Worm (Caenorhabditis elegans) whole organism, L2 larva: ENCODE data around the gene nspc-17.

Experiments
- C34F6.9 ChIP-seq: fragments of 150-350 bp; optimal IDR thresholded peaks from 2 replicates; lab custom pipeline; 2014; ENCODE audit warnings: missing biosample characterization, missing genetic modification characterization
- F13H6.1 ChIP-seq: sonication (generic microtip); optimal IDR thresholded peaks from 2 replicates; lab custom pipeline; 2016; ENCODE audit warnings: missing genetic modification characterization, missing compliant biosample characterization
- R02D3.7 ChIP-seq: fragments of 150-350 bp; optimal IDR thresholded peaks from 2 replicates; lab custom pipeline; 2014; ENCODE audit warnings: missing biosample characterization, missing genetic modification characterization
- ZK546.5 ChIP-seq: sonication (generic microtip); optimal IDR thresholded peaks from 2 replicates; lab custom pipeline; 2017; ENCODE audit warnings: missing biosample characterization, missing genetic modification characterization
- alr-1 ChIP-seq: fragments of 150-350 bp; optimal IDR thresholded peaks from 2 replicates; lab custom pipeline; 2014; ENCODE audit warnings: missing biosample characterization, missing genetic modification characterization
- aly-2 ChIP-seq: fragments of 150-350 bp; optimal IDR thresholded peaks from 2 replicates; lab custom pipeline; 2014; ENCODE audit warnings: missing biosample characterization, missing genetic modification characterization
- ama-1 ChIP-seq: fragments of 150-350 bp; optimal IDR thresholded peaks from 2 replicates; lab custom pipeline; 2018; ENCODE audit warnings: inconsistent platforms
- blmp-1 ChIP-seq: sonication (generic microtip); optimal IDR thresholded peaks from 2 replicates; lab custom pipeline; 2017; ENCODE audit warnings: missing genetic modification characterization, mild to moderate bottlenecking, missing compliant biosample characterization, antibody characterized with exemption, moderate library complexity; ENCODE audit not compliant: insufficient read depth
- ceh-16 ChIP-seq: fragments of 150-350 bp; optimal IDR thresholded peaks from 2 replicates; lab custom pipeline; 2014; ENCODE audit warnings: missing biosample characterization, missing genetic modification characterization
- ceh-82 ChIP-seq: fragments of 150-350 bp; optimal IDR thresholded peaks from 2 replicates; lab custom pipeline; 2014; ENCODE audit warnings: missing biosample characterization, missing genetic modification characterization
- crh-2 ChIP-seq: sonication (generic microtip); optimal IDR thresholded peaks from 2 replicates; lab custom pipeline; 2017; ENCODE audit warnings: missing biosample characterization, missing genetic modification characterization
- egl-27 ChIP-seq: sonication (generic microtip); optimal IDR thresholded peaks from 3 replicates; lab custom pipeline; 2017; ENCODE audit warnings: missing biosample characterization, missing genetic modification reagents, missing genetic modification characterization
- elt-3 ChIP-seq: sonication (generic microtip); optimal IDR thresholded peaks from 2 replicates; lab custom pipeline; 2017; ENCODE audit warnings: missing biosample characterization, missing genetic modification characterization
- gmeb-1 ChIP-seq: fragments of 150-350 bp; optimal IDR thresholded peaks from 2 replicates; lab custom pipeline; 2014; ENCODE audit warnings: missing biosample characterization, missing genetic modification characterization
- lin-13 ChIP-seq: fragments of 150-350 bp; optimal IDR thresholded peaks from 2 replicates; lab custom pipeline; 2014; ENCODE audit warnings: missing biosample characterization, missing genetic modification reagents, missing genetic modification characterization
- lin-39 ChIP-seq: fragments of 150-350 bp; optimal IDR thresholded peaks from 2 replicates; lab custom pipeline; 2014; ENCODE audit warnings: missing biosample characterization, missing genetic modification reagents, missing genetic modification characterization
- lsy-2 ChIP-seq, 2 experiments: fragments of 150-350 bp in 1 of 2; sonication (generic microtip) in 1 of 2; optimal IDR thresholded peaks; 2 replicates each; lab custom pipeline; 2014 to 2017; ENCODE audit warnings: missing biosample characterization in 2 of 2, missing genetic modification characterization in 2 of 2
- nhr-10 ChIP-seq: sonication (generic microtip); optimal IDR thresholded peaks from 2 replicates; lab custom pipeline; 2017; ENCODE audit warnings: missing biosample characterization, missing genetic modification characterization
- nhr-11 ChIP-seq: fragments of 150-350 bp; optimal IDR thresholded peaks from 2 replicates; lab custom pipeline; 2014; ENCODE audit warnings: missing biosample characterization, missing genetic modification characterization
- nhr-12 ChIP-seq: fragments of 150-350 bp; optimal IDR thresholded peaks from 2 replicates; lab custom pipeline; 2014; ENCODE audit warnings: missing biosample characterization, missing genetic modification characterization
- nhr-23 ChIP-seq: fragments of 150-350 bp; optimal IDR thresholded peaks from 2 replicates; lab custom pipeline; 2014; ENCODE audit warnings: missing biosample characterization, missing genetic modification reagents, missing genetic modification characterization
- nhr-6 ChIP-seq: fragments of 150-350 bp; optimal IDR thresholded peaks from 2 replicates; lab custom pipeline; 2014; ENCODE audit warnings: missing biosample characterization, missing genetic modification characterization
- nhr-77 ChIP-seq: fragments of 150-350 bp; optimal IDR thresholded peaks from 2 replicates; lab custom pipeline; 2014; ENCODE audit warnings: missing biosample characterization, missing genetic modification characterization
- peb-1 ChIP-seq: fragments of 150-350 bp; optimal IDR thresholded peaks from 2 replicates; lab custom pipeline; 2014; ENCODE audit warnings: missing biosample characterization, missing genetic modification characterization
- sem-4 ChIP-seq: fragments of 150-350 bp; optimal IDR thresholded peaks from 2 replicates; lab custom pipeline; 2014; ENCODE audit warnings: missing biosample characterization, missing genetic modification reagents, missing genetic modification characterization
- sma-3 ChIP-seq: sonication (generic microtip); optimal IDR thresholded peaks from 2 replicates; lab custom pipeline; 2016; ENCODE audit warnings: missing genetic modification reagents, missing genetic modification characterization, missing compliant biosample characterization
- sma-9 ChIP-seq, 2 experiments: fragments of 150-350 bp in 1 of 2; sonication (generic microtip) in 1 of 2; optimal IDR thresholded peaks; 2 replicates each; lab custom pipeline; 2014 to 2016; ENCODE audit warnings: missing genetic modification characterization in 2 of 2, mild to moderate bottlenecking in 1 of 2, missing biosample characterization in 1 of 2, missing compliant biosample characterization in 1 of 2, missing genetic modification reagents in 1 of 2, moderate library complexity in 1 of 2
- snpc-4 ChIP-seq: fragments of 150-350 bp; optimal IDR thresholded peaks from 2 replicates; lab custom pipeline; 2014; ENCODE audit warnings: missing biosample characterization, missing genetic modification characterization
- unc-55 ChIP-seq: fragments of 150-350 bp; sonication (generic microtip); optimal IDR thresholded peaks from 3 replicates; lab custom pipeline; 2014; ENCODE audit warnings: missing biosample characterization, missing genetic modification reagents, missing genetic modification characterization
- unc-62 ChIP-seq: fragments of 150-350 bp; optimal IDR thresholded peaks from 2 replicates; lab custom pipeline; 2014; ENCODE audit warnings: missing biosample characterization, missing genetic modification reagents, missing genetic modification characterization
- ztf-1 ChIP-seq: fragments of 200-800 bp; sonication (Bioruptor generic); conservative IDR thresholded peaks from 2 replicates; pipeline ENCODE4 v1.3.6; 2022; ENCODE audit warnings: missing genetic modification characterization, missing compliant biosample characterization
- ztf-11 ChIP-seq: sonication (generic microtip); optimal IDR thresholded peaks from 2 replicates; lab custom pipeline; 2017; ENCODE audit warnings: missing biosample characterization, missing genetic modification characterization
- ztf-4 ChIP-seq: fragments of 150-350 bp; optimal IDR thresholded peaks from 2 replicates; lab custom pipeline; 2014; ENCODE audit warnings: missing biosample characterization, missing genetic modification characterization

nspc-17 gene

DNA sequence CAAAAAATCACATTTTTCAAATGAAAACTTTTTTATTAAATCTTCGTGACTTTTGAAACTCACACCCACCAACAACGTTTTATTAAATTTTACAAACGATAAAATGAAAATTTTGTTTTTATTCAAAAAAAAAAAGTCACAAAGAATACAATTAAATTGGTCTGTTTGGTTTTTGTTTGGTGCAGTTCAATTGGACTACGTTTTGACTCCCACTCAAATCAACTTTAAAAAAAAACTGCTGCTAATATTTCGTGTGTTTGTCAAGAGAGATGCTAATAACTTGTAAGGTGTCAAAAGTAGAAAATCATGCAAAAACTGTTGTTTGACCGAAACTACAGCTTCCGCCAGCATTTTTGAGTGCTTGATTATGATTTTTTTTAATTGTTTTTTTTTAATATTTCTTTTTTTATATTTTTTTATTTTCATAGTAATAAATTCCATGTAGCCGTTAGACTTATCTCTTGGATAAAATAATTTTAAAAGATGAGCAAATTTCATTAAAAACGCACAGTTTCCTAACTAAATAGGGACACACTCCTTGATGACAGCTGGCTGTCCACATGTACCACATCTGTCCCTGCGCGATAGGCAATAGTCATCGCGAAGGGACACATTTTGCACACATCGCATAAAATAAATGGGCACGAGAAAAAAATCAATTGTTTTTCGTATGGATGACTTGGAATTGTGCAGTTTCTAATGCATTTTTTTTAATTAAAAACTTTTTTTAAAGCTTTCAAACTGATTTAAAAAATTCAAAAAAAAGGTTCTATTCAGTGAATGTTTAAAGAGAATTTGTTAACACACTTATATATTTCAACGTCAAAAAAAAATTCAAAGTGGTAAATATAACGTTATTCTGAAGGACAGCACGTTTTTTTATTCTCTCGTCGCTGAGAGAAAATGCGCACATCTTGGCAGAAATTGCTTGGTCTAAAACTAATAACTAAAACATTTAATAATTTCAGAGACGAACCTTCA is 634 bp upstream of the nspc-17 start (continued):
- peak; percentile 100 for TF ChIP-seq crh-2 (tag; lab: Kevin White, UChicago)
- peak; percentile 99 for TF ChIP-seq C34F6.9 (tag; lab: Kevin White, UChicago)
- peak; percentile 99 for TF ChIP-seq nhr-6 (tag; lab: Kevin White, UChicago)
- TF ChIP-seq sma-3 = peak; percentile 99
- peak; percentile 91 for TF ChIP-seq elt-3 (tag; lab: Kevin White, UChicago)
- peak; percentile 99 for TF ChIP-seq sem-4 (tag; lab: Kevin White, UChicago)
- peak; percentile 98 for TF ChIP-seq nhr-10 (tag; lab: Kevin White, UChicago)
- peak; percentile 97 for TF ChIP-seq lin-39
- peak; percentile 99 for TF ChIP-seq F13H6.1 (tag; lab: Kevin White, UChicago)
- peak; percentile 99 for TF ChIP-seq ztf-4 (tag; lab: Kevin White, UChicago)
- TF ChIP-seq blmp-1 (tag; lab: Kevin White, UChicago) = peak; percentile 87
- TF ChIP-seq alr-1 (tag; lab: Kevin White, UChicago) = no peak
- TF ChIP-seq lin-13 (GFP tag; lab: Kevin White, UChicago) = peak; percentile 99
- TF ChIP-seq nhr-11 (tag; lab: Kevin White, UChicago) = peak; percentile 81
- TF ChIP-seq sma-9 (GFP tag; optimal IDR thresholded peaks at IDR 0.05; lab: Kevin White, UChicago) = peak; percentile 99
- TF ChIP-seq sma-9 (tag; optimal IDR thresholded peaks at IDR 0.05; lab: Kevin White, UChicago) = no peak
- no peak for TF ChIP-seq peb-1
- peak; percentile 69 for TF ChIP-seq ama-1 (lab: Kevin White, UChicago)
- peak; percentile 99 for TF ChIP-seq unc-55 (GFP tag; lab: Kevin White, UChicago)
- TF ChIP-seq ceh-82 = peak; percentile 100
- peak; percentile 99 for TF ChIP-seq unc-62
- peak; percentile 97 for TF ChIP-seq aly-2 (tag; lab: Kevin White, UChicago)
- peak; percentile 82 for TF ChIP-seq ztf-11 (tag; lab: Kevin White, UChicago)
- TF ChIP-seq snpc-4 = peak; percentile 92
- TF ChIP-seq nhr-77 (tag; lab: Kevin White, UChicago) = peak; percentile 99
- TF ChIP-seq nhr-23 = no peak
- peak; percentile 88 for TF ChIP-seq ZK546.5 (tag; lab: Kevin White, UChicago)

DNA sequence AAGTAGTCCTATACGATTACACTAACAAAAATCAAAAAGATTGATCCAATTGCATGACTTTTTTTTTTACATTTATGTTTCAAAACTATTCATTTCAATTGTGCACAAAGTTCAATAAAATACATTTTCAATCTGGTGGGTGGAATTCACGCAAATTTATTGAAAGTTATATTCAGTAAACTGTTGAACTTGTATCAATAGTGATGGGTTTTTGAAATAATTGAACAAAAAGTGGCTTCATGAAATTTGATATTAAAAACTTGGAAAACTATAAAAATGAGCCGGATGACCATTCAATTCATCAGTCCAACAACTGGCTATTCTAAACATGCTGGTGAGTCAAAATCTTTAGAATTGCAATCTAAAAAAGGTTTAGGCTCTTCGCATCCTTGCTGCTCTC is 1.7 kb downstream of the nspc-17 start, which contains the start of gene nspc-16:
nspc-16 (plus strand) TSS at position 301 of the 400 bp plus-strand sequence.
- no peak for TF ChIP-seq ztf-1 (GFP tag; lab: Robert Waterston, UW)
- TF ChIP-seq nhr-10 (tag; lab: Kevin White, UChicago) = no peak

ce11 chrX:14520463-14520862 is 4.5 kb downstream of the nspc-17 start, which contains the start of gene D1025.1:
Gene D1025.1 (plus strand): TSS chrX:14520763.
- no peak for TF ChIP-seq peb-1
- TF ChIP-seq ceh-82 = no peak
- no peak for TF ChIP-seq unc-55 (GFP tag; lab: Kevin White, UChicago)
- TF ChIP-seq alr-1 (tag; lab: Kevin White, UChicago) = no peak
- no peak for TF ChIP-seq F13H6.1 (tag; lab: Kevin White, UChicago)
- TF ChIP-seq gmeb-1 = no peak
- no peak for TF ChIP-seq lsy-2 (tag; optimal IDR thresholded peaks at IDR 0.05; lab: Kevin White, UChicago)
- TF ChIP-seq nhr-12 = no peak
- no peak for TF ChIP-seq egl-27 (tag; lab: Kevin White, UChicago)
- TF ChIP-seq aly-2 (tag; lab: Kevin White, UChicago) = no peak
- no peak for TF ChIP-seq sma-3

DNA sequence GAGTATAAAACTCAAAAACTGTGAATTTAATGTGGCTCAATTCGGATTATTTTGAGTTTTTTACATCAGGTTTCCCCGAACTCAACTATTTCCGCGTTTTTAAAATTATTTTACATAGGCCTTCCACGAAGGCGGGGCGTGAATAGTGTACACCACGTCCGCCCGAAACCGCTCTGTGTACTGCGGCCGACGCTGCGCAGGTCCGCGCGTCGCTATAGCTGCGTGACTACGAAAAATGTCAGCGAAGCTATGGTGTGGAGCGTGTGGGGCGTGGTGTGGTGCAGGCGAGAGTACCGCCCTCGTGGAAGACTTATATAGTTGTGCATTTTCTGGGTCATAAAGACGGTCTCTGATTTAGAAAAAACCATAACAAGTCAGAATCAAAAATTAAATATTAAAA is 7.1 kb downstream of the nspc-17 start:
- TF ChIP-seq elt-3 (tag; lab: Kevin White, UChicago) (no peak), R02D3.7 (tag; lab: Kevin White, UChicago) (no peak), snpc-4 (peak; percentile 45), unc-62 (no peak), ceh-16 (no peak), unc-55 (GFP tag; lab: Kevin White, UChicago) (no peak), F13H6.1 (tag; lab: Kevin White, UChicago) (no peak), aly-2 (tag; lab: Kevin White, UChicago) (no peak)
